Worm (Caenorhabditis elegans) whole organism, early embryonic: ENCODE results near the gene txt-5.

ENCODE experiments used
- F13C5.2 ChIP-seq: sonication (generic microtip); optimal IDR thresholded peaks from 2 replicates; lab custom pipeline; 2017; ENCODE audit warnings: mild to moderate bottlenecking, missing genetic modification characterization, inconsistent platforms, missing compliant biosample characterization
- aly-1 ChIP-seq: sonication (generic microtip); optimal IDR thresholded peaks from 2 replicates; lab custom pipeline; 2016; ENCODE audit warnings: missing genetic modification characterization, missing compliant biosample characterization
- ama-1 ChIP-seq: fragments of 150-350 bp; optimal IDR thresholded peaks from 2 replicates; lab custom pipeline; 2014
- ceh-13 ChIP-seq: fragments of 200-800 bp; sonication (Bioruptor generic); optimal IDR thresholded peaks from 2 replicates; lab custom pipeline; 2018; ENCODE audit warnings: mild to moderate bottlenecking, missing genetic modification characterization, missing compliant biosample characterization
- flt-1 ChIP-seq: fragments of 200-800 bp; sonication (Bioruptor generic); IDR thresholded peaks from 2 replicates; pipeline ENCODE4 v1.3.6; 2022; ENCODE audit warnings: missing genetic modification characterization, missing compliant biosample characterization
- hmbx-1 ChIP-seq: sonication (generic microtip); optimal IDR thresholded peaks from 2 replicates; lab custom pipeline; 2016; ENCODE audit warnings: mild to moderate bottlenecking, missing genetic modification characterization, missing compliant biosample characterization
- hnd-1 ChIP-seq: sonication (generic microtip); optimal IDR thresholded peaks from 2 replicates; lab custom pipeline; 2016; ENCODE audit warnings: missing genetic modification characterization, missing compliant biosample characterization
- pes-1 ChIP-seq: fragments of 200-800 bp; sonication (Bioruptor generic); IDR thresholded peaks from 2 replicates; pipeline ENCODE4 v1.3.6; 2022; ENCODE audit warnings: missing genetic modification reagents, missing genetic modification characterization, missing compliant biosample characterization
- tbx-11 ChIP-seq: fragments of 200-800 bp; sonication (Bioruptor generic); IDR thresholded peaks from 2 replicates; pipeline ENCODE4 v1.3.6; 2022; ENCODE audit warnings: missing genetic modification characterization, missing compliant biosample characterization
- tra-4 ChIP-seq: sonication (generic microtip); optimal IDR thresholded peaks from 2 replicates; lab custom pipeline; 2017; ENCODE audit warnings: missing genetic modification characterization, missing compliant biosample characterization

- TF ChIP-seq hmbx-1 (tag; lab: Kevin White, UChicago) (no peak), F13C5.2 (tag; lab: Kevin White, UChicago) (no peak), tbx-11 (GFP tag; lab: Robert Waterston, UW) (no peak), ama-1 (lab: Kevin White, UChicago) (no peak), pes-1 (GFP tag; lab: Robert Waterston, UW) (no peak), flt-1 (no peak), hnd-1 (no peak), aly-1 (no peak), tra-4 (tag; lab: Kevin White, UChicago) (no peak), ceh-13 (GFP tag; lab: Kevin White, UChicago) (no peak)
Measured at ce11 chrV:7826917-7827316, 10.0 kb downstream of the txt-5 start, which contains the start of gene mig-6.
